Fruit fly (Drosophila melanogaster): ENCODE results near the gene TotF.

TotF gene

DNA sequence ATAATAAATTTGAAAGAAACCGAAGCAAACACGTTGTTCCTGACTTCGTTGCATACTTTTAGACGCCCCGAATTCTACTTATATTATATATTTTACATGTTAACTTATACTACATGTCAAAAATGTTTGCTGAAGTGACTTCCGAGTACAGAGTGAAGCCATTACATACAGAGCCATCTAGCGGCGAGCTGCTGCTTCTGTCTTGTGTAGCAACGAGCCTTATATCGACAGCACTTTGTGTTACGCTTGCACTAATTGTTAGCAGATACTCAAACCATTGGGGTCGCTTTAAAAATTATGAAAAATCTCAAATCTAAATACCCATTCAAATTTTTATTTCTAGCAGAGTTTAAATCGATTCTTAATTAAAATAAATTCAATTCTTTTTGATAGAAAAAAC is 24.7 kb downstream of the TotF start (continued):
- peak; percentile 51 for TF ChIP-seq CG18599 (GFP tag; optimal IDR thresholded peaks at IDR 0.05)
- peak; percentile 64 for TF ChIP-seq nmo (GFP tag; optimal IDR thresholded peaks at IDR 0.05)
- TF ChIP-seq CG8478 (optimal IDR thresholded peaks at IDR 0.05): no peak
- TF ChIP-seq gt (GFP tag; IDR thresholded peaks at IDR 0.05): peak; percentile 25; the same call in 1 of the 2 replicates
- no peak for TF ChIP-seq CG15479 (GFP tag; optimal IDR thresholded peaks at IDR 0.05)
- TF ChIP-seq CG3163 (GFP tag; optimal IDR thresholded peaks at IDR 0.05): peak; percentile 36
- peak; percentile 39; the same call in 1 of the 2 replicates for TF ChIP-seq CG10959 (GFP tag; IDR thresholded peaks at IDR 0.05)
- no peak; the same call in 1 of the 2 replicates for TF ChIP-seq cas (GFP tag; IDR thresholded peaks at IDR 0.05)
- TF ChIP-seq ttk (GFP tag; IDR thresholded peaks at IDR 0.05): peak; percentile 63
- TF ChIP-seq CG17359 (tag; optimal IDR thresholded peaks at IDR 0.05): peak; percentile 70

DNA sequence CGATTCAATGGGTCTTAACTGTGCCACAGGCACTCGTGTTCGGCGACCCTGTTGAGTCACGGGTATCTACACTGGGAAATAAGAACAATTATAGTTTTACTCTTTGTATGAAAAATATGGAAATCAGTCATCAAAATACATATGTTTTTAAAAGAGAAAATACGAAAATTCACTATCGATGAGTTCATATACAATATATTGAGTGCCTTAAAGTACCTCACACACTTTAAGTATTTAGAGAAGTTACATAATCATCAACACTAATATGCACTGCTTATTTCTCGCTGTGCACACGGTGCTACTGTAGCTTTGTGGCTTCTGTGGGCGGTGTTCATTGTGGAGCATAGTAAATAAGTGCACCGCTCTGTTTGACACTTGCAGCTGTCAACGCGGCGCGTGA is 27.7 kb downstream of the TotF start:
- TF ChIP-seq dati (GFP tag; IDR thresholded peaks at IDR 0.05): no peak
- TF ChIP-seq CG6175 (GFP tag; IDR thresholded peaks at IDR 0.05): no peak
- TF ChIP-seq aop (GFP tag; IDR thresholded peaks at IDR 0.05): no peak
- no peak for TF ChIP-seq E2f2 (GFP tag; IDR thresholded peaks at IDR 0.05)
- TF ChIP-seq lab (GFP tag; optimal IDR thresholded peaks at IDR 0.05): peak; percentile 25
- TF ChIP-seq shn (GFP tag; optimal IDR thresholded peaks at IDR 0.05): no peak
- no peak for TF ChIP-seq CG5953 (GFP tag; IDR thresholded peaks at IDR 0.05)
- TF ChIP-seq sima (GFP tag; optimal IDR thresholded peaks at IDR 0.05): no peak
- TF ChIP-seq CrebB (tag; optimal IDR thresholded peaks at IDR 0.05): no peak
- TF ChIP-seq Spps (tag; optimal IDR thresholded peaks at IDR 0.05): peak; percentile 53
- TF ChIP-seq CG16779 (GFP tag; IDR thresholded peaks at IDR 0.05): no peak
- no peak for TF ChIP-seq CG11398 (GFP tag; optimal IDR thresholded peaks at IDR 0.05)
- TF ChIP-seq row (GFP tag; IDR thresholded peaks at IDR 0.05): peak; percentile 69
- TF ChIP-seq CG12071 (GFP tag; optimal IDR thresholded peaks at IDR 0.05): no peak
- no peak for TF ChIP-seq tin (GFP tag; optimal IDR thresholded peaks at IDR 0.05)
- TF ChIP-seq sna (GFP tag; IDR thresholded peaks at IDR 0.05; ENCODE audit: partially characterized antibody): no peak
- no peak for TF ChIP-seq salm (tag; optimal IDR thresholded peaks at IDR 0.05)
- peak; percentile 43 for TF ChIP-seq CG10267 (tag; optimal IDR thresholded peaks at IDR 0.05)
- TF ChIP-seq zf30C (GFP tag; optimal IDR thresholded peaks at IDR 0.05): peak; percentile 45
- 0 out of 2 replicates have a peak, but pooled peaks have one; percentile 47 for TF ChIP-seq sisA (GFP tag; IDR thresholded peaks at IDR 0.05)
- TF ChIP-seq CG30403 (GFP tag; optimal IDR thresholded peaks at IDR 0.05): peak; percentile 31
- TF ChIP-seq CG8281 (tag; optimal IDR thresholded peaks at IDR 0.05): no peak
- no peak for TF ChIP-seq nau (GFP tag; optimal IDR thresholded peaks at IDR 0.05)
- TF ChIP-seq Mad (GFP tag; optimal IDR thresholded peaks at IDR 0.05): no peak
- TF ChIP-seq jing (GFP tag; optimal IDR thresholded peaks at IDR 0.05): peak; percentile 7
- TF ChIP-seq YL-1 (GFP tag; optimal IDR thresholded peaks at IDR 0.05): no peak
- peak; percentile 26 for TF ChIP-seq az2 (GFP tag; optimal IDR thresholded peaks at IDR 0.05)
- no peak for TF ChIP-seq Trl (optimal IDR thresholded peaks at IDR 0.05)
- TF ChIP-seq Trl (GFP tag; optimal IDR thresholded peaks at IDR 0.05): no peak
- TF ChIP-seq fd3F (GFP tag; optimal IDR thresholded peaks at IDR 0.05): no peak
- peak; percentile 5 for TF ChIP-seq grn (GFP tag; optimal IDR thresholded peaks at IDR 0.05)
- no peak for TF ChIP-seq CG4360 (GFP tag; IDR thresholded peaks at IDR 0.05)
- peak; percentile 3 for TF ChIP-seq CG1529 (GFP tag; optimal IDR thresholded peaks at IDR 0.05)
- no peak for TF ChIP-seq CG6654 (GFP tag; optimal IDR thresholded peaks at IDR 0.05)
- no peak for TF ChIP-seq CG3163 (GFP tag; optimal IDR thresholded peaks at IDR 0.05)
- TF ChIP-seq CG34224 (GFP tag; IDR thresholded peaks at IDR 0.05; ENCODE audit: partially characterized antibody): no peak
- TF ChIP-seq CG11696 (GFP tag; IDR thresholded peaks at IDR 0.05): no peak
- no peak for TF ChIP-seq esg (GFP tag; conservative IDR thresholded peaks at IDR 0.05)
- no peak for TF ChIP-seq MBD-R2 (GFP tag; IDR thresholded peaks at IDR 0.05)
- peak; percentile 41 for TF ChIP-seq dmrt11E (tag; optimal IDR thresholded peaks at IDR 0.05)
- TF ChIP-seq Xbp1 (GFP tag; optimal IDR thresholded peaks at IDR 0.05): peak; percentile 22
- TF ChIP-seq mld (GFP tag; IDR thresholded peaks at IDR 0.05; ENCODE audit: partially characterized antibody): no peak

Measured in whole organism, embryonic.